Fruit fly (Drosophila melanogaster) whole organism, pupa: ENCODE measurements around the gene mei-9.
A peak's percentile ranks its signal among the peaks of the same experiment; 100 is the strongest.

Experiments
- CG10348 ChIP-seq: fragments of 200-800 bp; sonication (Bioruptor generic); IDR thresholded peaks from 2 replicates; pipeline ENCODE4 v1.3.6; 2022; ENCODE audit warnings: missing biosample characterization, missing genetic modification characterization
- CG12605 ChIP-seq: fragments of 200-800 bp; sonication (Bioruptor generic); IDR thresholded peaks from 2 replicates; pipeline ENCODE4 v1.3.6; 2022; ENCODE audit warnings: missing biosample characterization, missing genetic modification characterization
- CG13204 ChIP-seq: fragments of 200-800 bp; sonication (Bioruptor generic); optimal IDR thresholded peaks from 2 replicates; lab custom pipeline; 2018; ENCODE audit warnings: missing biosample characterization, mild to moderate bottlenecking, missing genetic modification characterization, moderate library complexity
- CG14655 ChIP-seq: fragments of 200-800 bp; sonication (Bioruptor generic); optimal IDR thresholded peaks from 3 replicates; lab custom pipeline; 2017; ENCODE audit warnings: mild to moderate bottlenecking, missing biosample characterization, missing genetic modification reagents, missing genetic modification characterization
- CG15710 ChIP-seq: fragments of 200-800 bp; sonication (Bioruptor generic); optimal IDR thresholded peaks from 2 replicates; lab custom pipeline; 2018; ENCODE audit warnings: missing biosample characterization, mild to moderate bottlenecking, missing genetic modification characterization, moderate library complexity
- CG17806 ChIP-seq: fragments of 200-800 bp; sonication (Bioruptor generic); optimal IDR thresholded peaks from 2 replicates; lab custom pipeline; 2018; ENCODE audit warnings: missing biosample characterization, mild to moderate bottlenecking, missing genetic modification characterization, moderate library complexity
- CG32121 ChIP-seq: fragments of 200-800 bp; sonication (Bioruptor generic); IDR thresholded peaks from 2 replicates; pipeline ENCODE4 v1.3.6; 2022; ENCODE audit warnings: missing biosample characterization, missing genetic modification characterization
- CG34367 ChIP-seq: fragments of 200-800 bp; sonication (Bioruptor generic); optimal IDR thresholded peaks from 2 replicates; lab custom pipeline; 2018; ENCODE audit warnings: missing biosample characterization, mild to moderate bottlenecking, missing genetic modification characterization
- CG4496 ChIP-seq: fragments of 200-800 bp; sonication (Bioruptor generic); IDR thresholded peaks from 3 replicates; pipeline ENCODE4 v1.3.6; 2022; ENCODE audit warnings: missing biosample characterization, missing genetic modification characterization
- CG8159 ChIP-seq: fragments of 200-800 bp; sonication (Bioruptor generic); optimal IDR thresholded peaks from 3 replicates; lab custom pipeline; 2018; ENCODE audit warnings: missing biosample characterization, mild to moderate bottlenecking, missing genetic modification characterization, moderate library complexity
- CG8301 ChIP-seq: fragments of 200-800 bp; sonication (Bioruptor generic); optimal IDR thresholded peaks from 2 replicates; lab custom pipeline; 2018; ENCODE audit warnings: missing biosample characterization, mild to moderate bottlenecking, missing genetic modification characterization
- CG9948 ChIP-seq: fragments of 200-800 bp; sonication (Bioruptor generic); optimal IDR thresholded peaks from 2 replicates; lab custom pipeline; 2018; ENCODE audit warnings: missing biosample characterization, mild to moderate bottlenecking, missing genetic modification characterization, moderate library complexity
- D1 ChIP-seq: fragments of 200-800 bp; sonication (Bioruptor generic); optimal IDR thresholded peaks from 2 replicates; lab custom pipeline; 2018; ENCODE audit warnings: missing biosample characterization, mild to moderate bottlenecking, missing genetic modification characterization, moderate library complexity
- EcR ChIP-seq: fragments of 200-800 bp; sonication (Bioruptor generic); optimal IDR thresholded peaks from 3 replicates; lab custom pipeline; 2019; ENCODE audit warnings: missing biosample characterization, missing genetic modification characterization, mild to moderate bottlenecking, moderate library complexity, missing genetic modification reagents
- Ets98B ChIP-seq: fragments of 200-800 bp; sonication (Bioruptor generic); IDR thresholded peaks from 2 replicates; pipeline ENCODE4 v1.3.6; 2022; ENCODE audit warnings: missing biosample characterization, missing genetic modification characterization
- Pif1A ChIP-seq: fragments of 200-800 bp; sonication (Bioruptor generic); optimal IDR thresholded peaks from 3 replicates; lab custom pipeline; 2016; ENCODE audit warnings: missing biosample characterization, missing genetic modification characterization
- Pif1B ChIP-seq: fragments of 200-800 bp; sonication (Bioruptor generic); optimal IDR thresholded peaks from 3 replicates; lab custom pipeline; 2016; ENCODE audit warnings: missing biosample characterization, missing genetic modification characterization
- Snoo ChIP-seq: fragments of 200-800 bp; sonication (Bioruptor generic); optimal IDR thresholded peaks from 3 replicates; lab custom pipeline; 2017; ENCODE audit warnings: missing biosample characterization, mild to moderate bottlenecking, missing genetic modification characterization, inconsistent platforms
- fd96Ca ChIP-seq: fragments of 200-800 bp; sonication (Bioruptor generic); IDR thresholded peaks from 3 replicates; pipeline ENCODE4 v1.3.6; 2022; ENCODE audit warnings: missing biosample characterization, missing genetic modification characterization
- gl ChIP-seq: fragments of 200-800 bp; sonication (Bioruptor generic); optimal IDR thresholded peaks from 2 replicates; lab custom pipeline; 2018; ENCODE audit warnings: missing biosample characterization, mild to moderate bottlenecking, missing genetic modification characterization
- rn ChIP-seq: fragments of 200-800 bp; sonication (Bioruptor generic); IDR thresholded peaks from 2 replicates; pipeline ENCODE4 v1.3.6; 2022; ENCODE audit warnings: missing biosample characterization, missing genetic modification characterization

The mei-9 gene

dm6 chrX:4324781-4325180, 6.2 kb upstream of the mei-9 start:
- peak; percentile 99 for TF ChIP-seq Ets98B (GFP tag; lab: Robert Waterston, UW)
- peak; percentile 99 for TF ChIP-seq Snoo (tag; lab: Kevin White, UChicago)
- TF ChIP-seq gl (tag; lab: Kevin White, UChicago), result peak; percentile 94
- peak; percentile 100 for TF ChIP-seq CG4496 (GFP tag; lab: Robert Waterston, UW)
- peak; percentile 99 for TF ChIP-seq fd96Ca (GFP tag; lab: Robert Waterston, UW)
- TF ChIP-seq CG8301 (tag; lab: Kevin White, UChicago), result peak; percentile 98
- peak; percentile 98 for TF ChIP-seq CG10348 (GFP tag; lab: Robert Waterston, UW)
- TF ChIP-seq CG17806 (tag; lab: Kevin White, UChicago), result peak; percentile 96
- peak; percentile 97 for TF ChIP-seq CG34367 (tag; lab: Kevin White, UChicago)
- TF ChIP-seq rn, result peak; percentile 98
- peak; percentile 96 for TF ChIP-seq Pif1B (GFP tag; lab: Kevin White, UChicago)
- TF ChIP-seq CG14655, result peak; percentile 97
- peak; percentile 99 for TF ChIP-seq CG32121 (GFP tag; lab: Robert Waterston, UW)
- peak; percentile 98 for TF ChIP-seq Pif1A (GFP tag; lab: Kevin White, UChicago)
- TF ChIP-seq CG8159 (tag; lab: Kevin White, UChicago), result peak; percentile 97
- TF ChIP-seq CG13204, result peak; percentile 94
- peak; percentile 18 for TF ChIP-seq EcR (GFP tag; lab: Kevin White, UChicago)
- TF ChIP-seq CG9948, result peak; percentile 95
- peak; percentile 98 for TF ChIP-seq CG15710 (tag; lab: Kevin White, UChicago)
- peak; percentile 99 for TF ChIP-seq CG12605
- peak; percentile 43 for TF ChIP-seq D1 (tag; lab: Kevin White, UChicago)

- TF ChIP-seq CG13204 (peak; percentile 44), CG17806 (tag; lab: Kevin White, UChicago) (peak; percentile 54), CG34367 (tag; lab: Kevin White, UChicago) (no peak), gl (tag; lab: Kevin White, UChicago) (no peak), CG8301 (tag; lab: Kevin White, UChicago) (peak; percentile 68), EcR (GFP tag; lab: Kevin White, UChicago) (no peak), CG12605 (0 out of 2 replicates have a peak, but pooled peaks have one; percentile 45), CG10348 (GFP tag; lab: Robert Waterston, UW) (no peak), Snoo (tag; lab: Kevin White, UChicago) (peak; percentile 69), CG15710 (tag; lab: Kevin White, UChicago) (peak; percentile 50), rn (0 out of 2 replicates have a peak, but pooled peaks have one; percentile 23), fd96Ca (GFP tag; lab: Robert Waterston, UW) (peak; percentile 70; the same call in 2 of the 3 replicates), CG32121 (GFP tag; lab: Robert Waterston, UW) (peak; percentile 76), CG14655 (peak; percentile 73), CG4496 (GFP tag; lab: Robert Waterston, UW) (peak; percentile 73), CG8159 (tag; lab: Kevin White, UChicago) (peak; percentile 72), CG9948 (peak; percentile 73), Pif1A (GFP tag; lab: Kevin White, UChicago) (peak; percentile 43), Pif1B (GFP tag; lab: Kevin White, UChicago) (peak; percentile 63), D1 (tag; lab: Kevin White, UChicago) (peak; percentile 28), Ets98B (GFP tag; lab: Robert Waterston, UW) (peak; percentile 77)
Observed at dm6 chrX:4323911-4324368, 5.3 kb upstream of the mei-9 start.

dm6 chrX:4322234-4323210, 3.9 kb upstream of the mei-9 start, which contains the start of gene norpA:
Gene norpA, plus strand, starts transcription at chrX:4322626.
- TF ChIP-seq rn, result no peak
- TF ChIP-seq CG15710 (tag; lab: Kevin White, UChicago), result peak; percentile 10
- peak; percentile 53 for TF ChIP-seq Pif1B (GFP tag; lab: Kevin White, UChicago)
- peak; percentile 9 for TF ChIP-seq CG17806 (tag; lab: Kevin White, UChicago)
- no peak for TF ChIP-seq EcR (GFP tag; lab: Kevin White, UChicago)
- TF ChIP-seq CG32121 (GFP tag; lab: Robert Waterston, UW), result no peak; the same call in 1 of the 2 replicates
- TF ChIP-seq fd96Ca (GFP tag; lab: Robert Waterston, UW), result peak; percentile 68; the same call in 2 of the 3 replicates
- TF ChIP-seq CG4496 (GFP tag; lab: Robert Waterston, UW), result peak; percentile 55; the same call in 1 of the 3 replicates
- peak; percentile 46 for TF ChIP-seq CG8301 (tag; lab: Kevin White, UChicago)
- TF ChIP-seq D1 (tag; lab: Kevin White, UChicago), result peak; percentile 70
- TF ChIP-seq Pif1A (GFP tag; lab: Kevin White, UChicago), result peak; percentile 59
- peak; percentile 10 for TF ChIP-seq CG8159 (tag; lab: Kevin White, UChicago)
- TF ChIP-seq CG12605, result peak; percentile 65
- peak; percentile 41 for TF ChIP-seq CG34367 (tag; lab: Kevin White, UChicago)
- peak; percentile 61 for TF ChIP-seq Ets98B (GFP tag; lab: Robert Waterston, UW)
- peak; percentile 35 for TF ChIP-seq CG9948
- TF ChIP-seq CG13204, result no peak
- TF ChIP-seq CG14655, result no peak
- peak; percentile 16 for TF ChIP-seq gl (tag; lab: Kevin White, UChicago)
- TF ChIP-seq CG10348 (GFP tag; lab: Robert Waterston, UW), result no peak
- peak; percentile 29 for TF ChIP-seq Snoo (tag; lab: Kevin White, UChicago)

dm6 chrX:4322131-4322233, 3.4 kb upstream of the mei-9 start, which contains the start of gene mRpL33:
Gene mRpL33, minus strand, starts transcription at chrX:4322231.
- TF ChIP-seq CG13204 (no peak), CG8159 (tag; lab: Kevin White, UChicago) (no peak), Ets98B (GFP tag; lab: Robert Waterston, UW) (no peak), rn (no peak), EcR (GFP tag; lab: Kevin White, UChicago) (no peak), gl (tag; lab: Kevin White, UChicago) (no peak), fd96Ca (GFP tag; lab: Robert Waterston, UW) (no peak), Pif1B (GFP tag; lab: Kevin White, UChicago) (no peak)
